Worm (Caenorhabditis elegans) whole organism, L4 larva: ENCODE data around the gene M176.5.

Experiments
- F10B5.3 ChIP-seq: sonication (generic microtip); optimal IDR thresholded peaks from 2 replicates; lab custom pipeline; 2016; ENCODE audit warnings: mild to moderate bottlenecking, missing genetic modification characterization, missing compliant biosample characterization
- F37D6.2 ChIP-seq: sonication (generic microtip); optimal IDR thresholded peaks from 2 replicates; lab custom pipeline; 2016; ENCODE audit warnings: mild to moderate bottlenecking, missing genetic modification characterization, missing compliant biosample characterization
- F49E8.2 ChIP-seq: sonication (generic microtip); optimal IDR thresholded peaks from 2 replicates; lab custom pipeline; 2016; ENCODE audit warnings: missing compliant biosample characterization, mild to moderate bottlenecking, missing genetic modification characterization, borderline replicate concordance
- R02D3.7 ChIP-seq: fragments of 150-350 bp; sonication (generic microtip); optimal IDR thresholded peaks from 3 replicates; lab custom pipeline; 2014; ENCODE audit warnings: missing biosample characterization, missing genetic modification characterization
- T26A8.4 ChIP-seq: fragments of 200-800 bp; sonication (Bioruptor generic); IDR thresholded peaks from 2 replicates; pipeline ENCODE4 v1.3.6; 2022; ENCODE audit warnings: missing genetic modification characterization, missing compliant biosample characterization
- aha-1 ChIP-seq: fragments of 150-350 bp; peaks from one replicate; lab custom pipeline; 2014; ENCODE audit warnings: missing biosample characterization, missing genetic modification characterization
- attf-4 ChIP-seq: sonication (generic microtip); optimal IDR thresholded peaks from 3 replicates; lab custom pipeline; 2017; ENCODE audit warnings: missing biosample characterization, missing genetic modification characterization
- ceh-28 ChIP-seq: fragments of 150-350 bp; optimal IDR thresholded peaks from 2 replicates; lab custom pipeline; 2014; ENCODE audit warnings: missing biosample characterization, missing genetic modification reagents, missing genetic modification characterization
- ceh-62 ChIP-seq: sonication (generic microtip); optimal IDR thresholded peaks from 2 replicates; lab custom pipeline; 2017; ENCODE audit warnings: missing biosample characterization, missing genetic modification characterization
- daf-16 ChIP-seq, 3 experiments: sonication (generic microtip); optimal IDR thresholded peaks; 2 replicates each; lab custom pipeline; 2016 to 2017; ENCODE audit warnings: missing genetic modification characterization in 3 of 3, missing genetic modification reagents in 3 of 3, mild to moderate bottlenecking in 2 of 3, missing compliant biosample characterization in 2 of 3, missing biosample characterization in 1 of 3, moderate library complexity in 1 of 3
- dmd-6 ChIP-seq: fragments of 200-800 bp; sonication (Bioruptor generic); IDR thresholded peaks from 2 replicates; pipeline ENCODE4 v1.3.6; 2022; ENCODE audit warnings: missing genetic modification reagents, missing genetic modification characterization, missing compliant biosample characterization
- dmd-9 ChIP-seq: fragments of 200-800 bp; sonication (Bioruptor generic); IDR thresholded peaks from 2 replicates; pipeline ENCODE4 v1.3.6; 2022; ENCODE audit warnings: missing genetic modification reagents, missing genetic modification characterization, missing compliant biosample characterization
- dpl-1 ChIP-seq: fragments of 150-350 bp; optimal IDR thresholded peaks from 2 replicates; lab custom pipeline; 2014; ENCODE audit warnings: missing biosample characterization, missing genetic modification reagents, missing genetic modification characterization
- hlh-11 ChIP-seq: fragments of 200-800 bp; sonication (Bioruptor generic); optimal IDR thresholded peaks from 2 replicates; lab custom pipeline; 2018; ENCODE audit warnings: mild to moderate bottlenecking, missing genetic modification characterization, missing compliant biosample characterization
- lin-13 ChIP-seq: fragments of 150-350 bp; optimal IDR thresholded peaks from 2 replicates; lab custom pipeline; 2014; ENCODE audit warnings: missing biosample characterization, missing genetic modification reagents, missing genetic modification characterization
- lin-15B ChIP-seq: fragments of 150-350 bp; sonication (generic microtip); optimal IDR thresholded peaks from 3 replicates; lab custom pipeline; 2014; ENCODE audit warnings: missing biosample characterization, missing genetic modification characterization
- lir-3 ChIP-seq: sonication (generic microtip); optimal IDR thresholded peaks from 2 replicates; lab custom pipeline; 2016; ENCODE audit warnings: mild to moderate bottlenecking, missing genetic modification characterization, missing compliant biosample characterization
- lsy-2 ChIP-seq, 2 experiments: fragments of 150-350 bp in 1 of 2; sonication (generic microtip) in 1 of 2; optimal IDR thresholded peaks; 2 replicates each; lab custom pipeline; 2014 to 2017; ENCODE audit warnings: missing biosample characterization in 2 of 2, missing genetic modification characterization in 2 of 2
- mdt-29 ChIP-seq: fragments of 200-800 bp; sonication (Bioruptor generic); IDR thresholded peaks from 2 replicates; pipeline ENCODE4 v1.3.6; 2022; ENCODE audit warnings: missing genetic modification reagents, missing genetic modification characterization, missing compliant biosample characterization
- nhr-111 ChIP-seq: fragments of 200-800 bp; sonication (Bioruptor generic); optimal IDR thresholded peaks from 2 replicates; lab custom pipeline; 2018; ENCODE audit warnings: mild to moderate bottlenecking, missing genetic modification characterization, missing compliant biosample characterization
- nhr-25 ChIP-seq: sonication (generic microtip); optimal IDR thresholded peaks from 2 replicates; lab custom pipeline; 2017; ENCODE audit warnings: missing genetic modification characterization, mild to moderate bottlenecking, missing compliant biosample characterization, antibody characterized with exemption, moderate library complexity, borderline replicate concordance; ENCODE audit not compliant: insufficient read depth
- nhr-28 ChIP-seq: fragments of 150-350 bp; optimal IDR thresholded peaks from 2 replicates; lab custom pipeline; 2014; ENCODE audit warnings: missing biosample characterization, missing genetic modification characterization
- nhr-41 ChIP-seq: fragments of 200-800 bp; sonication (Bioruptor generic); IDR thresholded peaks from 2 replicates; pipeline ENCODE4 v1.3.6; 2022; ENCODE audit warnings: missing genetic modification reagents, missing genetic modification characterization, missing compliant biosample characterization
- pha-4 ChIP-seq, 2 experiments: fragments of 150-350 bp in 1 of 2; fragments of 200-800 bp in 1 of 2; sonication (Bioruptor generic) in 1 of 2; IDR thresholded peaks in 1 of 2; optimal IDR thresholded peaks in 1 of 2; 2 replicates each; pipeline versions ENCODE4 v1.3.6 to Lab custom; 2014 to 2022; ENCODE audit warnings: missing genetic modification characterization in 2 of 2, missing genetic modification reagents in 2 of 2, missing biosample characterization in 1 of 2, missing compliant biosample characterization in 1 of 2
- pqm-1 ChIP-seq: sonication (generic microtip); optimal IDR thresholded peaks from 2 replicates; lab custom pipeline; 2017; ENCODE audit warnings: missing biosample characterization, missing genetic modification characterization
- saeg-2 ChIP-seq: fragments of 200-800 bp; sonication (Bioruptor generic); IDR thresholded peaks from 2 replicates; pipeline ENCODE4 v1.3.6; 2022; ENCODE audit warnings: missing genetic modification reagents, missing genetic modification characterization, missing compliant biosample characterization
- sdz-12 ChIP-seq: fragments of 200-800 bp; sonication (Bioruptor generic); optimal IDR thresholded peaks from 2 replicates; lab custom pipeline; 2018; ENCODE audit warnings: mild to moderate bottlenecking, missing genetic modification characterization, missing compliant biosample characterization
- spr-3 ChIP-seq: fragments of 200-800 bp; sonication (Bioruptor generic); optimal IDR thresholded peaks from 2 replicates; lab custom pipeline; 2018; ENCODE audit warnings: mild to moderate bottlenecking, missing genetic modification characterization, missing compliant biosample characterization
- unc-62 ChIP-seq, 3 experiments: fragments of 150-350 bp in 1 of 3; sonication (generic microtip); optimal IDR thresholded peaks in 2 of 3; peaks in 1 of 3; 1 replicate in 1 of 3; 2 replicates in 2 of 3; lab custom pipeline; 2014 to 2017; ENCODE audit warnings: missing biosample characterization in 3 of 3, missing genetic modification characterization in 3 of 3, missing genetic modification reagents in 3 of 3, missing genotype in 1 of 3
- ztf-11 ChIP-seq: fragments of 150-350 bp; optimal IDR thresholded peaks from 2 replicates; lab custom pipeline; 2014; ENCODE audit warnings: missing biosample characterization, missing genetic modification characterization

The M176.5 gene

ce11 chrII:9416381-9417276, 10.9 kb downstream of the M176.5 start, which contains the start of the genes gss-1 and chch-3 (continued):
- TF ChIP-seq dpl-1 (GFP tag; lab: Kevin White, UChicago) (peak; percentile 65), unc-62 (GFP tag; optimal IDR thresholded peaks at IDR 0.05 in 1 of 2; lab: Kevin White, UChicago) (peak in 1 of 2 experiments; percentile 81), unc-62 (tag; optimal IDR thresholded peaks at IDR 0.05; lab: Kevin White, UChicago) (no peak)
- TF ChIP-seq, all 104 proteins: peak for 22

- TF ChIP-seq R02D3.7 (tag; lab: Kevin White, UChicago): no peak
- peak; percentile 27 for TF ChIP-seq nhr-28 (tag; lab: Kevin White, UChicago)
- TF ChIP-seq nhr-25 (tag; lab: Kevin White, UChicago): no peak
- peak; percentile 75 for TF ChIP-seq pqm-1 (tag; lab: Kevin White, UChicago)
- peak in 1 of 2 experiments; percentile 58 for TF ChIP-seq unc-62 (GFP tag; optimal IDR thresholded peaks at IDR 0.05 in 1 of 2; lab: Kevin White, UChicago)
- no peak for TF ChIP-seq unc-62 (tag; optimal IDR thresholded peaks at IDR 0.05; lab: Kevin White, UChicago)
- peak; percentile 29; the same call in 1 of the 2 replicates for TF ChIP-seq dmd-6 (GFP tag; lab: Robert Waterston, UW)
- peak; percentile 23 for TF ChIP-seq hlh-11 (tag; lab: Kevin White, UChicago)
- TF ChIP-seq, all 104 proteins: peak for 5
Measured at ce11 chrII:9412086-9412608, 15.4 kb downstream of the M176.5 start, which contains the start of gene arrd-3. Gene arrd-3 (plus strand): TSS chrII:9412558.

- TF ChIP-seq lsy-2 (tag; optimal IDR thresholded peaks at IDR 0.05; lab: Kevin White, UChicago) (no peak), F10B5.3 (no peak), pqm-1 (tag; lab: Kevin White, UChicago) (no peak), ztf-11 (no peak), saeg-2 (GFP tag; lab: Robert Waterston, UW) (no peak), pha-4 (GFP tag; IDR thresholded peaks at IDR 0.05; lab: Robert Waterston, UW) (no peak), pha-4 (tag; optimal IDR thresholded peaks at IDR 0.05; lab: Kevin White, UChicago) (no peak), F37D6.2 (tag; lab: Kevin White, UChicago) (no peak), lir-3 (tag; lab: Kevin White, UChicago) (no peak), nhr-111 (GFP tag; lab: Kevin White, UChicago) (no peak), lin-13 (no peak), spr-3 (GFP tag; lab: Kevin White, UChicago) (no peak), lin-15B (tag; lab: Kevin White, UChicago) (no peak), ceh-62 (tag; lab: Kevin White, UChicago) (no peak), aha-1 (tag; lab: Kevin White, UChicago) (no peak), dmd-9 (GFP tag; lab: Robert Waterston, UW) (no peak), daf-16 (GFP tag; optimal IDR thresholded peaks at IDR 0.05; lab: Kevin White, UChicago) (no peak), daf-16 (tag; optimal IDR thresholded peaks at IDR 0.05; lab: Kevin White, UChicago) (no peak)
Measured at ce11 chrII:9411497-9411896, 16.0 kb downstream of the M176.5 start, which contains the start of gene M176.9. Gene M176.9 (minus strand): TSS chrII:9411597.

- TF ChIP-seq unc-62 (GFP tag; optimal IDR thresholded peaks at IDR 0.05 in 1 of 2; lab: Kevin White, UChicago) (peak in 1 of 2 experiments; percentile 42), unc-62 (tag; optimal IDR thresholded peaks at IDR 0.05; lab: Kevin White, UChicago) (no peak), ceh-28 (tag; lab: Kevin White, UChicago) (no peak)
- TF ChIP-seq, all 104 proteins: peak for 1
Measured at ce11 chrII:9407469-9407868, 20.1 kb downstream of the M176.5 start, which contains the start of gene arrd-2. Gene arrd-2 (plus strand): TSS chrII:9407769.

ce11 chrII:9407020-9407419, 20.5 kb downstream of the M176.5 start, which contains the start of gene mpz-6:
Gene mpz-6 (minus strand): TSS chrII:9407120.
- TF ChIP-seq nhr-111 (GFP tag; lab: Kevin White, UChicago): no peak
- no peak for TF ChIP-seq T26A8.4 (GFP tag; lab: Robert Waterston, UW)
- TF ChIP-seq sdz-12 (GFP tag; lab: Kevin White, UChicago): no peak
- no peak for TF ChIP-seq F49E8.2 (tag; lab: Kevin White, UChicago)
- TF ChIP-seq nhr-41 (GFP tag; lab: Robert Waterston, UW): no peak
- TF ChIP-seq attf-4 (tag; lab: Kevin White, UChicago): no peak
- no peak for TF ChIP-seq mdt-29 (GFP tag; lab: Robert Waterston, UW)
